Worm (Caenorhabditis elegans) whole organism, mixed stage, embryonic: ENCODE measurements around the gene C01G10.6.
"Not testable (repeated sequence)": the region's sequence is repeated elsewhere in the genome, so short reads cannot be mapped to it uniquely, and the experiment has no call there.

Experiments
- blmp-1 ChIP-seq: fragments of 150-350 bp; optimal IDR thresholded peaks from 2 replicates; lab custom pipeline; 2014; ENCODE audit warnings: missing biosample characterization, missing genetic modification characterization
- cnd-1 ChIP-seq: fragments of 200-800 bp; sonication (Bioruptor generic); optimal IDR thresholded peaks from 2 replicates; lab custom pipeline; 2018; ENCODE audit warnings: mild to moderate bottlenecking, missing genetic modification characterization, missing compliant biosample characterization
- drap-1 ChIP-seq: fragments of 200-800 bp; sonication (Bioruptor generic); optimal IDR thresholded peaks from 3 replicates; lab custom pipeline; 2018; ENCODE audit warnings: mild to moderate bottlenecking, missing genetic modification characterization, missing compliant biosample characterization
- elt-1 ChIP-seq: sonication (generic microtip); optimal IDR thresholded peaks from 2 replicates; lab custom pipeline; 2017; ENCODE audit warnings: missing genetic modification characterization, mild to moderate bottlenecking, missing compliant biosample characterization, antibody characterized with exemption, moderate library complexity, borderline replicate concordance; ENCODE audit not compliant: insufficient read depth
- lsy-2 ChIP-seq: fragments of 150-350 bp; optimal IDR thresholded peaks from 2 replicates; lab custom pipeline; 2014; ENCODE audit warnings: missing biosample characterization, missing genetic modification characterization
- mep-1 ChIP-seq: fragments of 150-350 bp; optimal IDR thresholded peaks from 2 replicates; lab custom pipeline; 2017; ENCODE audit warnings: missing biosample characterization, missing genetic modification reagents, missing genetic modification characterization, inconsistent platforms
- nhr-237 ChIP-seq: fragments of 150-350 bp; optimal IDR thresholded peaks from 2 replicates; lab custom pipeline; 2014; ENCODE audit warnings: missing biosample characterization, missing genetic modification characterization
- nhr-76 ChIP-seq: sonication (generic microtip); optimal IDR thresholded peaks from 2 replicates; lab custom pipeline; 2017; ENCODE audit warnings: missing biosample characterization, missing genetic modification characterization
- pha-4 ChIP-seq: fragments of 150-350 bp; optimal IDR thresholded peaks from 2 replicates; lab custom pipeline; 2018; ENCODE audit warnings: missing biosample characterization, missing genetic modification reagents, missing genetic modification characterization
- snpc-4 ChIP-seq: fragments of 150-350 bp; optimal IDR thresholded peaks from 2 replicates; lab custom pipeline; 2014; ENCODE audit warnings: missing biosample characterization, missing genetic modification characterization
- sptf-1 ChIP-seq: sonication (generic microtip); optimal IDR thresholded peaks from 2 replicates; lab custom pipeline; 2017; ENCODE audit warnings: mild to moderate bottlenecking, missing genetic modification characterization, moderate library complexity, missing compliant biosample characterization
- unc-62 ChIP-seq: fragments of 150-350 bp; optimal IDR thresholded peaks from 2 replicates; lab custom pipeline; 2014; ENCODE audit warnings: missing biosample characterization, missing genetic modification reagents, missing genetic modification characterization

- TF ChIP-seq drap-1 (GFP tag; lab: Kevin White, UChicago); mep-1 (tag; lab: Kevin White, UChicago); nhr-237 (tag; lab: Kevin White, UChicago); nhr-76 (tag; lab: Kevin White, UChicago); sptf-1 (tag; lab: Kevin White, UChicago); elt-1; pha-4; cnd-1 (tag; lab: Kevin White, UChicago); blmp-1 (tag; lab: Kevin White, UChicago); unc-62 (GFP tag; lab: Kevin White, UChicago); lsy-2 (tag; lab: Kevin White, UChicago); snpc-4 (tag; lab: Kevin White, UChicago): not testable (repeated sequence)
These were observed 18.6 kb downstream of the C01G10.6 start, which contains the start of gene C01G10.14 for ce11 chrV:15105893-15106598.
